Fruit fly (Drosophila melanogaster) whole organism, larva: ENCODE results near the gene Naa60.

ENCODE experiments used
- noc ChIP-seq: fragments of 200-800 bp; sonication (Bioruptor generic); optimal IDR thresholded peaks from 3 replicates; lab custom pipeline; 2019; ENCODE audit warnings: missing biosample characterization, mild to moderate bottlenecking, missing genetic modification characterization, moderate library complexity

The Naa60 gene

DNA sequence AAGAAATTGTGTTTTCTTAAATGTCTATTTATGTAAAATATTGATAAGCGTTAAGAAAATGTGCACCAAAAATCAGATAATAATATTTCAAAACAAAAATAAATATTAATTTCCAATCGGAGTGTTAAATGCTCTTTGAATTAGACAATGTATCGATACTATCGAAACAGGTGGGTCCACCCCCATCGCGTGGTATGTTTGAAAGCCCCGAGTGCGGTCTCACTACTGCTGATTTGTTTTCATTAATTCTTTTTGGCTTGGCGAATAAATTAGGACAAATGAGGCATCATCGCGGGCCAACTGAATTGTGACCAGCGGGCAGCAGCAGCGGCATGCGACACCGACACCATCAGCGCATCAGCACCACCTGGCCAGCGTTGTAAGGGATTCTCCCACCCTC, at the start of gene Naa60:
Naa60 (plus strand) TSS at position 189 of the 400 bp plus-strand sequence.
- TF ChIP-seq noc (tag; lab: Kevin White, UChicago) = no peak

DNA sequence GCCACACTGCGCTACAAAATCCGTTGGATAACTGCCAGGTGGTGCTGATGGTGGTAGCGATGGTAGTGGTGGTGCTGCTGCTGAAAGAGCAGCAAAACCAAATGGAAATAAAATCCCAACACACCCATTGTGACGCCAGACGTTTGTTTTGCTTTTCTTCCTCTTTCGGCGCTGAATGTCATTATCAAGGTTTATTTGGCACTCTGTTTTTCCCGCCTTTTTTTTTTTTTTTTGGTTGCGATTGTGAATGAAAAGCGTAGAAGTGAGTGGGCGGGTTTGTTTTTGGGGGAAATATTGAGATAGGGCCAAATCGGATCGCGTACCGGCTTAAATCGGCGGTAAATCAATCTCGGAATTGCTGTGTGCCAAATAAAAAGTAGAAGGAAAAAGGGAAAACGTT, 49.4 kb upstream of the Naa60 start:
- no peak for TF ChIP-seq noc (tag; lab: Kevin White, UChicago)

DNA sequence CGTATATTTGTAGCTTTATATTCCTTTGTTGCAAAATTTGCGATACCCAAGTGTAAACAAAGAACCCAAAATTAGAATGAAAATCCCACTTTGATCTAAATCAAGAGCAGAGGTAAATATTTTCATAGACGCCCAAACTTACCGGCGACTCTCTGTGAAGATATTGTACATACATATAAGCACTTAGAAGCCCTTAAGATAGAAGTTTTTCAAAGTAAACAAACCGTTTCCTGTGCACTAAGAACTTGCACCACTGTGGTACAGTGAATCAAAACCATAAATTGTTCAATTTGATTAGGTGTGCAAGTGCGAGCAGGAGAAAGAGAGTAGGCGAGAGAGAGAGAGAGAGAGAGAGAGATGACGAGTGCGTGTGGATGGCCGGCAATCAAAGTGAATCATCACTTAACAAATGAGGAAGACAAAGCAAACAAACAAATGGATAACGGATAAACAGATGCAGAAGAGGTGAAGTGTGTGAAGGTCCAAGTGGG, 48.6 kb upstream of the Naa60 start:
- TF ChIP-seq noc (tag; lab: Kevin White, UChicago) = no peak

DNA sequence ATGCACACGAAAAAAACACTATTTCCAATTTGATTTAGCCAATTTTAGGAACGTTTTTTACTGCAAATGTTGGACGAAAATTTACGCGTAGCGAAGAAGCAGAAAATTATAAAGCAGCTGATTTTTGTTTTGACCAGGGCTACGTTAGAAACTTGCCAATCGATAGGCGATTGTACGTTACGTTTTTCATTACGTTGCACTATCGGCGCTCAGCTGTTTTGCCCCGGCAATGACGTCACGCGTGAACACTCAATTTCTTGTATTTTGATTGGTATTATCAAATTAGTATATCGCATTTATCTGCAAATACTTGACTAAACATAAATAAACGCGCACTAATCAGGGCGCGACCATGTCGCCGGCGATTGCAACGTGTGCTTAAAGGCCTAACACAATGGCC, 47.7 kb upstream of the Naa60 start, which contains the start of the genes fry and CG16717:
fry (minus strand) TSS at position 110 of the 400 bp plus-strand sequence.
CG16717 (plus strand) TSS at position 208 of the 400 bp plus-strand sequence.
- TF ChIP-seq noc (tag; lab: Kevin White, UChicago) = no peak

- no peak for TF ChIP-seq noc (tag; lab: Kevin White, UChicago)
Measured at dm6 chr3L:9680968-9681367, 45.7 kb upstream of the Naa60 start, which contains the start of gene alphaTub67C. alphaTub67C (plus strand) TSS chr3L:9681268.

DNA sequence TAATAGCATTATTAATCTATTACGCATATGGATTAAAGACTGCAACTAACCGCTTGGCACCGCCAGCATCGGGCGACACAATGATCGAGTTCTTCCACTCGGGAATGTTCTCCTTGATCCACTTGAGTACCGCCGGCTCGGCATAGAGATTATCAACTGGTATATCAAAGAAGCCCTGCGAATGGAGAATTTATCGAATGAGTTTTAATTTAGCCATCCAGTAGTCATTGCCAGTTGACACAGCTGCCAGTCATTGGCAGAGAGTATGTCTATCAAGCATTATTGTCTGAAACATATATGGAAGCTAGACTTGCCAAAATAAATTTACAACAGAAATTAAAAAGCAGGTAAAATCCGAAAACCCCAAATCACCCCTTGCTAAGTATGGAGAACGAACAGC, 41.8 kb upstream of the Naa60 start, which contains the start of gene CG16719:
CG16719 (plus strand) TSS at position 301 of the 400 bp plus-strand sequence.
- no peak for TF ChIP-seq noc (tag; lab: Kevin White, UChicago)

dm6 chr3L:9687536-9687935, 39.2 kb upstream of the Naa60 start:
- no peak for TF ChIP-seq noc (tag; lab: Kevin White, UChicago)

DNA sequence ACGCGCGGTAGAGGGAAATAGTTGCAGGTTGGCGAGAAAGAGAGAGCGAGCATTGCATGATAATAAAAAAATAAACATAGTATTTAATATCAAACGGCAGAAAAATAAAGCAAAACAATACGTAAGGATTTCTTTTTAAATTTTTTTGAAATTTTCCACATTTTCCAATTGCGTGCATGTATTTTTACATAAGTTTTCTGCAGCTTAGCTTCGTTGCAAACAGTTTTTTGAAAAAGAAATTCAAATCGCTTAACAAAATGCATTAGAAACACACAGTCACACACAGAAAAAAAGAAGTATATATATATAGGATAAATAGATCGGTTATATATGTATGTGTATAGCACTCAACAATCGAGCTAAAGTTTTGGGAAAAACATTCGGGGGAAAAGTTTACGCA, 38.0 kb upstream of the Naa60 start:
- no peak for TF ChIP-seq noc (tag; lab: Kevin White, UChicago)

DNA sequence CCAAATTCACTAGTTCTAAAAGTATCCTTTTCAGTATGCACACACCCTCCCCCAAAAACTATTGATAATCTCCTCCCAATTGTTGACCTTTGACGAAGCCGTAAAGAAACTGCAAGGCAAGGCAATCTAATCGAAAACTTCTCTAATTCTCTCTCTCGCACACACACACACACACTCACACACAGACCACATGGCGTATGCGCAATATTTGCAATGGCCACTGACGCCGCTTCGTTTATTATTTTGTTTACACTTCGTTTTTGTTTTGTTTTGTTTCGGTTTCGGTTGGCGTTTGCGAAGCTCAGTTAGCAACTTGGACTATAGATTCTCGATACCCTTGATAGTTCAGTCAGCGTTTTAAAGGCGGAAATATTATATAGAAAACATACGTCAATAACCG, 36.9 kb upstream of the Naa60 start:
- no peak for TF ChIP-seq noc (tag; lab: Kevin White, UChicago)

- peak; percentile 96 for TF ChIP-seq noc (tag; lab: Kevin White, UChicago)
Measured at dm6 chr3L:9690798-9691475, 35.8 kb upstream of the Naa60 start.

DNA sequence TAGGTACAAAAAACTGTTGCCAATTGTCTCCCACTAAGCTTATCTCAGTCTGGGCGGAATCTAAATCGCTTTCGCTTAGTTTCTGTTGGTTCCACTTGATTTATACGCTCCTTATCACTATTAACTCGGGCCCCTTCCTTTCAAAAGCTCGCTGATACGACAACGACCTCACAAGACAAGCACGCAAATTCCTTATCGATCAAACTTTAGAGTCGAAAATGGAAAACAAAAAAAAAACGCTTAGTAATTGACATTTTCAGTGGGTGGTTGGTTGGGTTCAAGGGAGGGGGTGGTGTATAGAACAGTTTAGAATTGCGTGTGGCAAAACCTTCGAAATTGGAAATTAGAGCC, 35.2 kb upstream of the Naa60 start:
- TF ChIP-seq noc (tag; lab: Kevin White, UChicago) = peak; percentile 91

DNA sequence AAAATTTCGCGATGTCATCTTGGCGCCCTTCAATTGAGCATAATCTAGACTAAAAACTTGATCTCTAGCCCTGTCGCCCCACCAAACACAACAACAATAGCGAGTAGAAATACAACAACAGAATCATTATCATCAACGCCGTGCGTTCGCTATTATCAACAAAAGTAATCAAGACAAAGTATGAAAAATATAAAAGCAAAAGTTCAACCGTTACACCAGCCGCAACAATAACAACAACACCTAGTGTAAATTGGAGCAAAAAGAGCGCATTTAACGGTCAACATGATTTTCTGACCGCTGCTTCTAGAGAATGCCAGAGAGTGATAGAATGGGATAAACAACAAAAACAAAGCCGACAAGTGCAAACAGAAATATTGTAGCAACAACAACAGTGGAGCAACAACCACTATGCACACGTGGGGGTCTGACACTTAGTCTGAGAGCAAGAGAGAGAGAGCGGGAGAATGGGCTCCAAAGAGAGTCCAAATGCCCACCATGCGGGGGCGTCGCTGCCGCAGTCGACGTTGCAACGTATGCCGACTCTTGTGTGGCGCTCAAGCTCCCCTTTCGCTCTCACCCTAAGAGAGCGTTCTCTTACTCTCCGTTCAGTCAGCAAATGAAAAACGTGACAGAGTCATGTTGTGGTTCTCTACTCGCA, 34.3 kb upstream of the Naa60 start:
- TF ChIP-seq noc (tag; lab: Kevin White, UChicago) = peak; percentile 41

DNA sequence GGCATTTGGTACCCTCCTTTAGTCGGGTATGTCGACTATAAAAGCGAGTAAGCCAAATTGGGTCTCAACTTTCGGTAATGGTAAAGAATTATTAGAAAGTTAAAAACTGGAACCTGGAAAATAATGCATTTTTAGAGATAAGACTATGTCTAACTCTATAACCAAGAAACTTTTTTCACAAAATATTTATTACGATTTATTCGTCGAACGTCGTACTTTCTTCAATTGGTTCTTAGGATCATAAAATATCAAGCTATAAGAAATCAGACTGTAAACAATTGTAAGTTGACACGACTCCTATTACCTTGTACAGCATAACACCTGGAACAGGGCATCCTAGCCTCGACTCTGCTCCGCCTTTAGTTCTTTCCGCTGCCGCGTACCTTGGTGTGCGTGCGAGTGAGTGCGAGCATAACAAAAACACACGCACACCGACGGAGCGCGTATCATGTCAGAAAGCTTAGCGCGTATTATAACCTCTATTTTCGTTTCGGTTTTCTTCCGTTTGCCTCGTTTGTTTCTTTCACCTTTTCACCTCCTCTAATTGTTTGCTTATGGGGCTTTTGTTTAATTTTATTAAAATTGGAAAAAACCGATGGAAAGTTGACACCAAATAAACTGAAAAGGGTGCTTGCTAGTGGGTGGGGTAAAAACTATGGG, 33.7 kb upstream of the Naa60 start:
- peak; percentile 98 for TF ChIP-seq noc (tag; lab: Kevin White, UChicago)

DNA sequence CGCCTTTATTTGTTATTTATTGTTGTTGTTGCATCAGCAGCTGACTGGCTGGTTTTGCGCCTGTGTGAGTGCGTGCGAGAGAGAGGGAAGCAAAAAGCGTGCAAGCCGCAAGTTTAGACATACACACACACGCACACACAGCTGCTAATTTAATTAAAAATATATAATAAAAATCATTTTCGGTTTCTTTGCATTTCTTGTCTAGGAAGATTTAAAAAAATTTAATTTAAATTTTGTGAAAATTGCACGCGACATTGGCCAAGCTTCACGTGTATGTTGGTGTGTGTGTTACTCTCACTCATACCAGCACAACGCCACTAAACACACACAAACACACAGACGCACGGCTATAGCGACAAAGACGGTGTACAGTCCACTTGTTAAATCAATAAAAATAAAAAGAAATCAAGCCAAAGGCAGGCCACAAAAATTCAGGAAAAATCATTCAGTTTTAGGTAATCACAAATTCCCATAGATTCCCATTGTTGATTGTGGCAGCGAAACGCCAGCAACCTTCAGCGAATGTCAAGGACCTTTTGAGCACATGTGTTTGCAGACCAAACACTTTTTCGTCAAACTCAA, 33.1 kb upstream of the Naa60 start:
- no peak for TF ChIP-seq noc (tag; lab: Kevin White, UChicago)

DNA sequence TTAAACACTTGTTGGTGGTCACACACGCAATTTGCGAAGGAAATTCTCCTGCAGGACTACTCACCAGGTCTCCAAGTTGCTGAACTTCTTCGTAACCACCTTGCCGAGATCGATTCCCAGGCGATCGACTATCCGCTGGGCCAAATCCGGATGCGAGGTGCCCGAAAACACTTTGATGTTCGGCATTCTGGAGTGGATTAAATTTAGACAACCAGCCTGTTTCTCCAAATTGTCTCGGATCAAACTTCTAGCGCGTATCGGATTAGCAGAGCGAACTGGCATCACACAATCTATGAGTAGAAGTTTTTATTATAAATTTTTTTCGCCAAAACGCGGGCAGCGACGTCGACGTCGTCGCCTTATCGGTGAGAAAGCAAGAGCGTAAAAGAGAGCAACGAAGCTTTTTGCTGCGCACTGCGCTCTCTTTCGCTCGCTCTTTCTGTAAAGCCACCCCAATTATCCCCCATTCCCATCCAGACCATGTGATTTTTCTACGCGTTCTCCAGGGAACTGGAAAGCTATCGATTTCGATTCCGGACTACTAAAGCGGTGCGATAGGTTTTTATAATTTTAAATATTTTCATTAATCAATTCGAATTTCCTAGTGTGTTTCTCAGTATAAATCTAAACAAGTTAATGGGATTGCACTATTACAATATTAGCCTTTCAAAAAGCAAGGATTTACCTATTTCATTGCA, 32.4 kb upstream of the Naa60 start:
- TF ChIP-seq noc (tag; lab: Kevin White, UChicago) = no peak
